Worm (Caenorhabditis elegans): Measurements from ENCODE around the gene srv-6.
A peak's percentile ranks its signal among the peaks of the same experiment; 100 is the strongest.

srv-6 gene

ce11 chrX:4255366-4255765, 1.5 kb upstream of the srv-6 start:
- no peak for TF ChIP-seq mdl-1 (tag; optimal IDR thresholded peaks at IDR 0.05)
- no peak for TF ChIP-seq unc-30 (tag; optimal IDR thresholded peaks at IDR 0.05)
- TF ChIP-seq egl-13 (tag; optimal IDR thresholded peaks at IDR 0.05), result no peak
- TF ChIP-seq C04F5.9 (tag; optimal IDR thresholded peaks at IDR 0.05), result no peak
- no peak for TF ChIP-seq lir-3 (tag; optimal IDR thresholded peaks at IDR 0.05; ENCODE audit: poor library complexity)
- TF ChIP-seq unc-86 (tag; optimal IDR thresholded peaks at IDR 0.05), result no peak
- TF ChIP-seq nhr-237 (tag; optimal IDR thresholded peaks at IDR 0.05), result no peak
- no peak for TF ChIP-seq nhr-28 (tag; optimal IDR thresholded peaks at IDR 0.05)
- TF ChIP-seq aly-2 (tag; optimal IDR thresholded peaks at IDR 0.05), result no peak
- no peak for TF ChIP-seq ceh-82 (tag; optimal IDR thresholded peaks at IDR 0.05)

- TF ChIP-seq skn-1 (tag; optimal IDR thresholded peaks at IDR 0.05) (peak; percentile 40), ceh-82 (tag; optimal IDR thresholded peaks at IDR 0.05) (peak in 2 of 3 experiments; percentile 14 to 35), dsc-1 (tag; optimal IDR thresholded peaks at IDR 0.05) (peak; percentile 46), tbx-2 (tag; optimal IDR thresholded peaks at IDR 0.05) (peak; percentile 50), ztf-11 (tag; optimal IDR thresholded peaks at IDR 0.05) (no peak), nhr-76 (tag; optimal IDR thresholded peaks at IDR 0.05) (no peak), mep-1 (tag; optimal IDR thresholded peaks at IDR 0.05) (peak; percentile 29), C16A3.4 (tag; optimal IDR thresholded peaks at IDR 0.05) (peak; percentile 45), unc-86 (tag; optimal IDR thresholded peaks at IDR 0.05) (peak; percentile 17), lin-35 (GFP tag; optimal IDR thresholded peaks at IDR 0.05) (peak in 1 of 2 experiments; percentile 58), lin-13 (GFP tag; optimal IDR thresholded peaks at IDR 0.05) (no peak), zip-4 (GFP tag; optimal IDR thresholded peaks at IDR 0.05) (no peak), fkh-8 (tag; optimal IDR thresholded peaks at IDR 0.05) (peak; percentile 24), mdl-1 (tag; optimal IDR thresholded peaks at IDR 0.05) (peak in 1 of 2 experiments; percentile 44), lsy-2 (tag; optimal IDR thresholded peaks at IDR 0.05) (peak; percentile 34 to 45), unc-130 (tag; optimal IDR thresholded peaks at IDR 0.05) (no peak), lin-14 (GFP tag; optimal IDR thresholded peaks at IDR 0.05) (peak; percentile 67), unc-98 (GFP tag; IDR thresholded peaks at IDR 0.05) (no peak), fos-1 (tag; optimal IDR thresholded peaks at IDR 0.05) (peak; percentile 6), nhr-90 (tag; optimal IDR thresholded peaks at IDR 0.05; ENCODE audit: poor library complexity) (peak; percentile 28), sptf-1 (tag; optimal IDR thresholded peaks at IDR 0.05) (no peak), hlh-17 (GFP tag; optimal IDR thresholded peaks at IDR 0.05; ENCODE audit: borderline replicate concordance) (no peak), swsn-7 (tag; optimal IDR thresholded peaks at IDR 0.05) (peak; percentile 54), egl-27 (tag; optimal IDR thresholded peaks at IDR 0.05) (no peak), ceh-8 (GFP tag; optimal IDR thresholded peaks at IDR 0.05) (no peak), dpl-1 (GFP tag; optimal IDR thresholded peaks at IDR 0.05) (peak in 2 of 3 experiments; percentile 18 to 30), nhr-85 (tag) (peak; percentile 74), jun-1 (tag; optimal IDR thresholded peaks at IDR 0.05) (no peak), lin-39 (tag; optimal IDR thresholded peaks at IDR 0.05) (no peak), blmp-1 (tag; optimal IDR thresholded peaks at IDR 0.05) (no peak), C04F5.9 (tag; optimal IDR thresholded peaks at IDR 0.05) (peak; percentile 12), xbp-1 (tag; optimal IDR thresholded peaks at IDR 0.05) (peak; percentile 64), snu-23 (GFP tag; optimal IDR thresholded peaks at IDR 0.05) (peak; percentile 63), nhr-47 (tag; optimal IDR thresholded peaks at IDR 0.05) (peak; percentile 59), efl-1 (optimal IDR thresholded peaks at IDR 0.05) (peak; percentile 29 to 32), efl-1 (GFP tag; optimal IDR thresholded peaks at IDR 0.05 in 1 of 2) (peak; percentile 1 to 90), ceh-90 (tag; optimal IDR thresholded peaks at IDR 0.05) (no peak), ces-1 (GFP tag; optimal IDR thresholded peaks at IDR 0.05) (no peak), elt-2 (tag; optimal IDR thresholded peaks at IDR 0.05) (peak; percentile 15), nhr-20 (tag; optimal IDR thresholded peaks at IDR 0.05) (peak; percentile 49), F16B12.6 (tag; optimal IDR thresholded peaks at IDR 0.05) (peak; percentile 91), nhr-71 (tag; optimal IDR thresholded peaks at IDR 0.05) (peak; percentile 61), ama-1 (optimal IDR thresholded peaks at IDR 0.05) (no peak), egl-13 (tag; optimal IDR thresholded peaks at IDR 0.05) (peak; percentile 31), irx-1 (tag; optimal IDR thresholded peaks at IDR 0.05) (peak; percentile 45), nhr-19 (GFP tag; conservative IDR thresholded peaks at IDR 0.05) (peak; percentile 56), isw-1 (GFP tag; IDR thresholded peaks at IDR 0.05) (no peak)
These were observed 3.4 kb downstream of the srv-6 start, which contains the start of gene C52B9.4 for ce11 chrX:4260297-4260696. C52B9.4 (plus strand) TSS chrX:4260652.
